Worm (Caenorhabditis elegans) whole organism, late embryonic: Measurements from ENCODE around the gene timp-1.

ENCODE experiments used
- K02D7.2 ChIP-seq: sonication (generic microtip); optimal IDR thresholded peaks from 2 replicates; lab custom pipeline; 2017; ENCODE audit warnings: mild to moderate bottlenecking, missing genetic modification characterization, missing compliant biosample characterization
- ama-1 ChIP-seq: fragments of 150-350 bp; optimal IDR thresholded peaks from 2 replicates; lab custom pipeline; 2014
- dve-1 ChIP-seq: sonication (generic microtip); optimal IDR thresholded peaks from 2 replicates; lab custom pipeline; 2017; ENCODE audit warnings: antibody characterized with exemption, mild to moderate bottlenecking, missing genetic modification characterization, missing compliant biosample characterization
- elt-2 ChIP-seq: sonication (generic microtip); optimal IDR thresholded peaks from 2 replicates; lab custom pipeline; 2016; ENCODE audit warnings: missing genetic modification reagents, missing genetic modification characterization, missing compliant biosample characterization
- elt-4 ChIP-seq: sonication (generic microtip); optimal IDR thresholded peaks from 2 replicates; lab custom pipeline; 2016; ENCODE audit warnings: missing genetic modification characterization, missing compliant biosample characterization
- hlh-30 ChIP-seq: sonication (generic microtip); optimal IDR thresholded peaks from 2 replicates; lab custom pipeline; 2017; ENCODE audit warnings: antibody characterized with exemption, missing genetic modification characterization, missing compliant biosample characterization; ENCODE audit not compliant: insufficient read depth
- nhr-11 ChIP-seq: fragments of 150-350 bp; optimal IDR thresholded peaks from 2 replicates; lab custom pipeline; 2014; ENCODE audit warnings: missing biosample characterization, missing genetic modification characterization
- npax-4 ChIP-seq: sonication (generic microtip); optimal IDR thresholded peaks from 2 replicates; lab custom pipeline; 2016; ENCODE audit warnings: missing genetic modification characterization, missing compliant biosample characterization
- pat-9 ChIP-seq: fragments of 200-800 bp; sonication (Bioruptor generic); optimal IDR thresholded peaks from 2 replicates; lab custom pipeline; 2018; ENCODE audit warnings: mild to moderate bottlenecking, missing genetic modification characterization, moderate library complexity, missing compliant biosample characterization
- pha-4 ChIP-seq: fragments of 150-350 bp; optimal IDR thresholded peaks from 2 replicates; lab custom pipeline; 2018; ENCODE audit warnings: missing biosample characterization, missing genetic modification reagents, missing genetic modification characterization
- sox-2 ChIP-seq: fragments of 200-800 bp; sonication (Bioruptor generic); IDR thresholded peaks from 2 replicates; pipeline ENCODE4 v1.3.6; 2022; ENCODE audit warnings: missing genetic modification reagents, missing genetic modification characterization, missing compliant biosample characterization
- syd-9 ChIP-seq: sonication (generic microtip); optimal IDR thresholded peaks from 2 replicates; lab custom pipeline; 2016; ENCODE audit warnings: mild to moderate bottlenecking, missing genetic modification characterization, moderate library complexity, missing compliant biosample characterization
- tbx-2 ChIP-seq: sonication (generic microtip); optimal IDR thresholded peaks from 2 replicates; lab custom pipeline; 2016; ENCODE audit warnings: missing genetic modification characterization, missing compliant biosample characterization
- unc-55 ChIP-seq: sonication (generic microtip); optimal IDR thresholded peaks from 2 replicates; lab custom pipeline; 2017; ENCODE audit warnings: missing biosample characterization, missing genetic modification reagents, missing genetic modification characterization

- TF ChIP-seq ama-1 (lab: Kevin White, UChicago): no peak
- no peak for TF ChIP-seq tbx-2
- TF ChIP-seq K02D7.2: no peak
- no peak for TF ChIP-seq syd-9 (tag; lab: Kevin White, UChicago)
- no peak for TF ChIP-seq pat-9 (tag; lab: Kevin White, UChicago)
- no peak for TF ChIP-seq pha-4 (tag; lab: Kevin White, UChicago)
- TF ChIP-seq hlh-30 (tag; lab: Kevin White, UChicago): no peak
- no peak for TF ChIP-seq unc-55 (GFP tag; lab: Kevin White, UChicago)
- no peak for TF ChIP-seq dve-1 (tag; lab: Kevin White, UChicago)
- TF ChIP-seq npax-4: no peak
- TF ChIP-seq sox-2: no peak
- no peak for TF ChIP-seq elt-2 (tag; lab: Kevin White, UChicago)
- TF ChIP-seq elt-4 (tag; lab: Kevin White, UChicago): no peak
- no peak for TF ChIP-seq nhr-11 (tag; lab: Kevin White, UChicago)
Observed at ce11 chrV:8223417-8223816, 16.4 kb downstream of the timp-1 start.
